Fruit fly (Drosophila melanogaster): ENCODE data around the gene CG9630.

Gene CG9630

DNA sequence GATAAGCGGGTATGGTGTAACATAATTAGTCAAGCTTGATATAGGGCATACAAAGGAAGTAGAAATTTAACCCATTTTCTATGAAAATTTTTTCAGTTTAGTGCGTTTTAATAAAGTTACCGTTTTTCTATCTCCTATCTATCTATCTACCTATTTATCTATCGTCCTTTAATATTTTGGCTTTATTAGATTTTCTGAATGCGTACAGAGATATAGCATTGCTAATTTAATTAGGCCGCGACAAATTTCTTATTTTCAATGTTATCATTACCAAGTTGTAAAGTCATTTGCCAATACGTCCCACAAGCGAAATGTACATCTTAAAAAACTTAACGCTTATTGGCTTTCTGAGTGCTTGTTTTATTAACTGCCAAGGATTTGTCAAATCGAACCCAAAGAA lies 21.6 kb downstream of the CG9630 start, which contains the start of gene CG15864:
Gene CG15864, plus strand, starts transcription at position 301 of the 400 bp plus-strand sequence.
- TF ChIP-seq dl (GFP tag; optimal IDR thresholded peaks at IDR 0.05; ENCODE audit: insufficient read depth in 1 of 2, partially characterized antibody in 2 of 2) = no peak
- TF ChIP-seq fru (GFP tag; optimal IDR thresholded peaks at IDR 0.05) = no peak
- TF ChIP-seq Sp1 (GFP tag; optimal IDR thresholded peaks at IDR 0.05) = no peak
- no peak for TF ChIP-seq jim (GFP tag; optimal IDR thresholded peaks at IDR 0.05)
- TF ChIP-seq psq (GFP tag; optimal IDR thresholded peaks at IDR 0.05) = no peak
- TF ChIP-seq N (GFP tag; optimal IDR thresholded peaks at IDR 0.05) = no peak
- TF ChIP-seq usp (GFP tag; optimal IDR thresholded peaks at IDR 0.05) = no peak
- TF ChIP-seq OdsH (GFP tag; optimal IDR thresholded peaks at IDR 0.05) = no peak
- no peak for TF ChIP-seq foxo (GFP tag; optimal IDR thresholded peaks at IDR 0.05)

DNA sequence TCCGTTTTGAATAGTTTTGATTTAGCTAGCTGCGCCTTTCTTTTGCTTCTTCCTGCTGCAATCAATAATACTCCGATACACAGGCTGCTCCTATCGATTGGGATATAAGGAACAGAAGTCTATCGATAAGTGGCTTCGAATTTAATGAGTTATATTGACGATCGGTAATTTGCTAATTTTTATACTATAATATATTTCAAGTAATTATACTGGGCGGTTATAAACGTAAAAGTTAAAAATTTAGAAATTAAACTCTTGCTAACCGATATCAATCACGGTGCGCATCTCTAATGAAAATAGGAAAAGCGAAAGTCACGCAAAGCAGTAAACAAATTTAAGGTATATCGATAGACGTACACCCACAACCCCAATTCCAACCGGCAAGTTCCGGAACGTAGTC lies 26.0 kb downstream of the CG9630 start, which contains the start of the genes CG9636, CG18749 and CG33722:
Gene CG9636, minus strand, starts transcription at position 73 of the 400 bp plus-strand sequence.
Gene CG18749, plus strand, starts transcription at position 336 of the 400 bp plus-strand sequence.
Gene CG33722, plus strand, starts transcription at position 336 of the 400 bp plus-strand sequence.
- no peak for TF ChIP-seq Dfd (GFP tag; optimal IDR thresholded peaks at IDR 0.05)
- TF ChIP-seq CG9705 (GFP tag; optimal IDR thresholded peaks at IDR 0.05) = peak; percentile 50
- TF ChIP-seq brk (GFP tag; optimal IDR thresholded peaks at IDR 0.05) = peak; percentile 93
- peak; percentile 70 for TF ChIP-seq fru (GFP tag; optimal IDR thresholded peaks at IDR 0.05)
- peak; percentile 23 to 80 for TF ChIP-seq foxo (GFP tag; optimal IDR thresholded peaks at IDR 0.05)
- TF ChIP-seq jim (GFP tag; optimal IDR thresholded peaks at IDR 0.05) = no peak
- no peak for TF ChIP-seq dmrt93B (GFP tag; optimal IDR thresholded peaks at IDR 0.05)
- peak; percentile 62 for TF ChIP-seq Rel (GFP tag; optimal IDR thresholded peaks at IDR 0.05)
- TF ChIP-seq Rel (tag; optimal IDR thresholded peaks at IDR 0.05) = peak; percentile 87
- peak; percentile 70 for TF ChIP-seq woc (GFP tag; optimal IDR thresholded peaks at IDR 0.05)
- TF ChIP-seq ey (GFP tag; optimal IDR thresholded peaks at IDR 0.05) = peak; percentile 67
- TF ChIP-seq psq (GFP tag; optimal IDR thresholded peaks at IDR 0.05) = peak; percentile 81
- peak; percentile 81 for TF ChIP-seq OdsH (GFP tag; optimal IDR thresholded peaks at IDR 0.05)
- TF ChIP-seq Hr78 (GFP tag; optimal IDR thresholded peaks at IDR 0.05) = no peak
- TF ChIP-seq Abd-B (GFP tag; optimal IDR thresholded peaks at IDR 0.05) = no peak
- TF ChIP-seq Hnf4 (GFP tag; optimal IDR thresholded peaks at IDR 0.05) = peak; percentile 89
- no peak for TF ChIP-seq lola (GFP tag; optimal IDR thresholded peaks at IDR 0.05)
- peak; percentile 67 for TF ChIP-seq Sp1 (GFP tag; optimal IDR thresholded peaks at IDR 0.05)
- peak; percentile 83 for TF ChIP-seq rgr (GFP tag; optimal IDR thresholded peaks at IDR 0.05)
- TF ChIP-seq sage (GFP tag; optimal IDR thresholded peaks at IDR 0.05) = peak; percentile 83
- TF ChIP-seq Myc (optimal IDR thresholded peaks at IDR 0.05) = peak; percentile 36
- peak; percentile 40 for TF ChIP-seq CG32264 (GFP tag; optimal IDR thresholded peaks at IDR 0.05)
- TF ChIP-seq HLH106 (tag; optimal IDR thresholded peaks at IDR 0.05) = peak; percentile 72
- peak; percentile 62 for TF ChIP-seq sv (GFP tag; optimal IDR thresholded peaks at IDR 0.05)
- TF ChIP-seq Jra (GFP tag; optimal IDR thresholded peaks at IDR 0.05) = peak; percentile 81
- TF ChIP-seq dl (GFP tag; optimal IDR thresholded peaks at IDR 0.05; ENCODE audit: insufficient read depth in 1 of 2, partially characterized antibody in 2 of 2) = no peak
- TF ChIP-seq br (GFP tag; optimal IDR thresholded peaks at IDR 0.05) = peak; percentile 73
- TF ChIP-seq h (GFP tag; optimal IDR thresholded peaks at IDR 0.05) = peak; percentile 89
- peak; percentile 71 for TF ChIP-seq dsf (GFP tag; optimal IDR thresholded peaks at IDR 0.05; ENCODE audit: borderline replicate concordance)
- no peak for TF ChIP-seq Dif (GFP tag; optimal IDR thresholded peaks at IDR 0.05; ENCODE audit: partially characterized antibody)

DNA sequence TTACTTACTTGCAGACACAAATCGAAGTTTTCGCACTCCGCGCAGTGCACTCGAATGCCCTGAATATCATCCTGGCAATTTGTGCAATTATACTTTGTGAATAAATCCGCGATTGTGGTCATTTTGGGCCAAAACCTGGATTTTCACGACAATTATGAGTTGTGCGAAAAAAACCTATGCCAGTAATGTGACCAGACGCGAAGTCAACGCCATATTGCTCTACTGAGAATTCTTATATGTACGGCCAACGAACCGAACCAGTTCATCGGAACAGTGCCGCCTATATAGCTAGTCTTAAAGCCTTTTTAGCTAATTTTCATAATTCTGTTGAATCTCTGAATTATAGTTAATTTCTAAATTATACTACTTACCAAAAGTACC lies 29.4 kb downstream of the CG9630 start, which contains the start of gene Ada2b:
Gene Ada2b, minus strand, starts transcription at position 214 of the 381 bp plus-strand sequence.
- TF ChIP-seq GATAd (GFP tag; optimal IDR thresholded peaks at IDR 0.05) (no peak), woc (GFP tag; optimal IDR thresholded peaks at IDR 0.05) (peak; percentile 51), rgr (GFP tag; optimal IDR thresholded peaks at IDR 0.05) (no peak), br (GFP tag; optimal IDR thresholded peaks at IDR 0.05) (no peak), Myc (optimal IDR thresholded peaks at IDR 0.05) (peak; percentile 83), dmrt93B (GFP tag; optimal IDR thresholded peaks at IDR 0.05) (no peak), fru (GFP tag; optimal IDR thresholded peaks at IDR 0.05) (peak; percentile 70), sage (GFP tag; optimal IDR thresholded peaks at IDR 0.05) (no peak), Vsx2 (GFP tag; optimal IDR thresholded peaks at IDR 0.05; ENCODE audit: partially characterized antibody) (no peak)

Data from whole organism, wandering third instar larva.